Fruit fly (Drosophila melanogaster) whole organism, embryonic: Measurements from ENCODE around the gene RpL4.

Experiments
- Adf1 ChIP-seq: fragments of 200-800 bp; sonication (Bioruptor generic); IDR thresholded peaks from 2 replicates; pipeline ENCODE4 v1.3.6; 2022; ENCODE audit warnings: missing biosample characterization, missing genetic modification characterization
- Asciz ChIP-seq: fragments of 200-800 bp; sonication (Bioruptor generic); optimal IDR thresholded peaks from 2 replicates; lab custom pipeline; 2017; ENCODE audit warnings: missing biosample characterization, mild to moderate bottlenecking, missing genetic modification characterization, missing genetic modification reagents
- B-H1 ChIP-seq: fragments of 200-800 bp; sonication (Bioruptor generic); IDR thresholded peaks from 3 replicates; pipeline ENCODE4 v1.3.6; 2022; ENCODE audit warnings: missing biosample characterization, missing genetic modification characterization
- B-H2 ChIP-seq: fragments of 200-800 bp; sonication (Bioruptor generic); optimal IDR thresholded peaks from 2 replicates; lab custom pipeline; 2018; ENCODE audit warnings: missing biosample characterization, mild to moderate bottlenecking, missing genetic modification characterization
- CG10267 ChIP-seq: fragments of 200-800 bp; sonication (Bioruptor generic); optimal IDR thresholded peaks from 2 replicates; lab custom pipeline; 2018; ENCODE audit warnings: missing biosample characterization, mild to moderate bottlenecking, missing genetic modification characterization, moderate library complexity
- CG10979 ChIP-seq: fragments of 200-800 bp; sonication (Bioruptor generic); optimal IDR thresholded peaks from 2 replicates; lab custom pipeline; 2018; ENCODE audit warnings: missing biosample characterization, mild to moderate bottlenecking, missing genetic modification characterization, moderate library complexity
- CG12155 ChIP-seq: fragments of 200-800 bp; sonication (Bioruptor generic); optimal IDR thresholded peaks from 3 replicates; lab custom pipeline; 2016; ENCODE audit warnings: missing biosample characterization, missing genetic modification characterization
- CG12391 ChIP-seq: fragments of 200-800 bp; sonication (Bioruptor generic); optimal IDR thresholded peaks from 3 replicates; lab custom pipeline; 2018; ENCODE audit warnings: missing biosample characterization, mild to moderate bottlenecking, missing genetic modification characterization, moderate library complexity
- CG12744 ChIP-seq: fragments of 200-800 bp; sonication (Bioruptor generic); optimal IDR thresholded peaks from 2 replicates; lab custom pipeline; 2016; ENCODE audit warnings: missing biosample characterization, missing genetic modification characterization
- CG13894 ChIP-seq: fragments of 200-800 bp; sonication (Bioruptor generic); optimal IDR thresholded peaks from 3 replicates; lab custom pipeline; 2018; ENCODE audit warnings: missing biosample characterization, mild to moderate bottlenecking, missing genetic modification characterization, moderate library complexity
- CG14014 ChIP-seq: fragments of 200-800 bp; sonication (Bioruptor generic); IDR thresholded peaks from 2 replicates; pipeline ENCODE4 v1.3.6; 2022; ENCODE audit warnings: missing biosample characterization, missing genetic modification characterization
- CG14710 ChIP-seq: fragments of 200-800 bp; sonication (Bioruptor generic); optimal IDR thresholded peaks from 3 replicates; lab custom pipeline; 2019; ENCODE audit warnings: missing biosample characterization, mild to moderate bottlenecking, missing genetic modification characterization, moderate library complexity
- CG1603 ChIP-seq: fragments of 200-800 bp; sonication (Bioruptor generic); optimal IDR thresholded peaks from 2 replicates; lab custom pipeline; 2019; ENCODE audit warnings: missing biosample characterization, mild to moderate bottlenecking, missing genetic modification characterization, moderate library complexity
- CG2199 ChIP-seq: fragments of 200-800 bp; sonication (Bioruptor generic); IDR thresholded peaks from 3 replicates; pipeline ENCODE4 v1.3.6; 2022; ENCODE audit warnings: missing biosample characterization, missing genetic modification characterization
- CG3163 ChIP-seq: fragments of 200-800 bp; sonication (Bioruptor generic); optimal IDR thresholded peaks from 3 replicates; lab custom pipeline; 2016; ENCODE audit warnings: missing biosample characterization, missing genetic modification characterization
- CG3847 ChIP-seq: fragments of 200-800 bp; sonication (Bioruptor generic); IDR thresholded peaks from 2 replicates; pipeline ENCODE4 v1.3.6; 2022; ENCODE audit warnings: missing biosample characterization, missing genetic modification characterization
- CG3995 ChIP-seq: fragments of 200-800 bp; sonication (Bioruptor generic); optimal IDR thresholded peaks from 3 replicates; lab custom pipeline; 2016; ENCODE audit warnings: missing biosample characterization, missing genetic modification characterization
- CG4360 ChIP-seq: fragments of 200-800 bp; sonication (Bioruptor generic); IDR thresholded peaks from 2 replicates; pipeline ENCODE4 v1.3.6; 2022; ENCODE audit warnings: missing biosample characterization, missing genetic modification characterization
- CG4424 ChIP-seq: fragments of 200-800 bp; sonication (Bioruptor generic); optimal IDR thresholded peaks from 3 replicates; lab custom pipeline; 2016; ENCODE audit warnings: missing biosample characterization, missing genetic modification characterization
- CG5180 ChIP-seq: fragments of 200-800 bp; sonication (Bioruptor generic); optimal IDR thresholded peaks from 3 replicates; lab custom pipeline; 2017; ENCODE audit warnings: missing biosample characterization, missing genetic modification characterization, mild to moderate bottlenecking, moderate library complexity, missing genetic modification reagents
- CG6683 ChIP-seq: fragments of 200-800 bp; sonication (Bioruptor generic); optimal IDR thresholded peaks from 2 replicates; lab custom pipeline; 2017; ENCODE audit warnings: missing biosample characterization, mild to moderate bottlenecking, missing genetic modification characterization, missing genetic modification reagents
- CG7987 ChIP-seq: fragments of 200-800 bp; sonication (Bioruptor generic); optimal IDR thresholded peaks from 2 replicates; lab custom pipeline; 2018; ENCODE audit warnings: missing biosample characterization, mild to moderate bottlenecking, missing genetic modification characterization, moderate library complexity
- CG8290 ChIP-seq, 3 experiments: fragments of 200-800 bp; sonication (Bioruptor generic); optimal IDR thresholded peaks; 2 replicates each; lab custom pipeline; 2016 to 2019; ENCODE audit warnings: missing biosample characterization in 3 of 3, missing genetic modification characterization in 3 of 3, mild to moderate bottlenecking in 2 of 3, moderate library complexity in 1 of 3
- CoRest ChIP-seq: fragments of 200-800 bp; sonication (Bioruptor generic); optimal IDR thresholded peaks from 3 replicates; lab custom pipeline; 2018; ENCODE audit warnings: missing biosample characterization, mild to moderate bottlenecking, missing genetic modification characterization, moderate library complexity
- Dad ChIP-seq: fragments of 200-800 bp; sonication (Bioruptor generic); optimal IDR thresholded peaks from 3 replicates; lab custom pipeline; 2016; ENCODE audit warnings: missing biosample characterization, missing genetic modification characterization
- Dbx ChIP-seq: fragments of 200-800 bp; sonication (Bioruptor generic); IDR thresholded peaks from 3 replicates; pipeline ENCODE4 v1.3.6; 2022; ENCODE audit warnings: missing biosample characterization, missing genetic modification characterization
- Deaf1 ChIP-seq: fragments of 200-800 bp; optimal IDR thresholded peaks from 3 replicates; lab custom pipeline; 2019; ENCODE audit warnings: missing biosample characterization, mild to moderate bottlenecking, missing genetic modification characterization, moderate library complexity
- Hand ChIP-seq: fragments of 200-800 bp; sonication (Bioruptor generic); optimal IDR thresholded peaks from 2 replicates; lab custom pipeline; 2017; ENCODE audit warnings: mild to moderate bottlenecking, missing biosample characterization, missing genetic modification reagents, missing genetic modification characterization
- HmgZ ChIP-seq: fragments of 200-800 bp; sonication (Bioruptor generic); optimal IDR thresholded peaks from 2 replicates; lab custom pipeline; 2018; ENCODE audit warnings: missing biosample characterization, mild to moderate bottlenecking, missing genetic modification characterization
- MTF-1 ChIP-seq: fragments of 200-800 bp; sonication (Bioruptor generic); optimal IDR thresholded peaks from 2 replicates; lab custom pipeline; 2018; ENCODE audit warnings: missing biosample characterization, mild to moderate bottlenecking, missing genetic modification characterization, borderline replicate concordance
- Med ChIP-seq: fragments of 200-800 bp; sonication (Bioruptor generic); peaks from one replicate; lab custom pipeline; 2016; ENCODE audit warnings: missing biosample characterization, missing genetic modification characterization, mild to moderate bottlenecking, inconsistent platforms, moderate library complexity
- NC2β ChIP-seq: fragments of 200-800 bp; sonication (Bioruptor generic); optimal IDR thresholded peaks from 2 replicates; lab custom pipeline; 2016; ENCODE audit warnings: missing biosample characterization, missing genetic modification characterization
- Sry-β ChIP-seq: fragments of 200-800 bp; sonication (Bioruptor generic); optimal IDR thresholded peaks from 2 replicates; lab custom pipeline; 2018; ENCODE audit warnings: missing biosample characterization, mild to moderate bottlenecking, missing genetic modification characterization, moderate library complexity
- abd-A ChIP-seq: fragments of 200-800 bp; sonication (Bioruptor generic); optimal IDR thresholded peaks from 3 replicates; lab custom pipeline; 2019; ENCODE audit warnings: missing biosample characterization, mild to moderate bottlenecking, missing genetic modification characterization, moderate library complexity
- chinmo ChIP-seq: fragments of 200-800 bp; sonication (Bioruptor generic); IDR thresholded peaks from 4 replicates; pipeline ENCODE4 v1.3.6; 2022; ENCODE audit warnings: missing biosample characterization, missing genetic modification characterization; ENCODE audit not compliant: partially characterized antibody
- chm ChIP-seq: fragments of 200-800 bp; sonication (Bioruptor generic); IDR thresholded peaks from 2 replicates; pipeline ENCODE4 v1.3.6; 2022; ENCODE audit warnings: missing biosample characterization, missing genetic modification characterization
- chn ChIP-seq: fragments of 200-800 bp; sonication (Bioruptor generic); optimal IDR thresholded peaks from 2 replicates; lab custom pipeline; 2016; ENCODE audit warnings: missing biosample characterization, missing genetic modification characterization
- croc ChIP-seq: fragments of 200-800 bp; sonication (Bioruptor generic); conservative IDR thresholded peaks from 3 replicates; pipeline ENCODE4 v1.3.6; 2022; ENCODE audit warnings: missing biosample characterization, missing genetic modification characterization
- crol ChIP-seq: fragments of 200-800 bp; sonication (Bioruptor generic); IDR thresholded peaks from 2 replicates; pipeline ENCODE4 v1.3.6; 2022; ENCODE audit warnings: missing biosample characterization, missing genetic modification characterization
- disco-r ChIP-seq: fragments of 200-800 bp; sonication (Bioruptor generic); optimal IDR thresholded peaks from 2 replicates; lab custom pipeline; 2016; ENCODE audit warnings: missing biosample characterization, missing genetic modification characterization
- gro ChIP-seq: fragments of 200-800 bp; sonication (Bioruptor generic); optimal IDR thresholded peaks from 2 replicates; lab custom pipeline; 2016; ENCODE audit warnings: missing biosample characterization, missing genetic modification characterization
- jigr1 ChIP-seq: fragments of 200-800 bp; sonication (Bioruptor generic); IDR thresholded peaks from 3 replicates; pipeline ENCODE4 v1.3.6; 2022; ENCODE audit warnings: missing biosample characterization, missing genetic modification characterization
- jing ChIP-seq: fragments of 200-800 bp; sonication (Bioruptor generic); optimal IDR thresholded peaks from 2 replicates; lab custom pipeline; 2018; ENCODE audit warnings: missing biosample characterization, mild to moderate bottlenecking, missing genetic modification characterization
- oc ChIP-seq: fragments of 200-800 bp; sonication (Bioruptor generic); optimal IDR thresholded peaks from 2 replicates; lab custom pipeline; 2018; ENCODE audit warnings: missing biosample characterization, mild to moderate bottlenecking, missing genetic modification characterization, moderate library complexity
- psq ChIP-seq: fragments of 200-800 bp; sonication (Bioruptor generic); optimal IDR thresholded peaks from 2 replicates; lab custom pipeline; 2017; ENCODE audit warnings: missing biosample characterization, missing genetic modification characterization
- pum ChIP-seq: fragments of 200-800 bp; sonication (Bioruptor generic); optimal IDR thresholded peaks from 2 replicates; lab custom pipeline; 2016; ENCODE audit warnings: missing biosample characterization, missing genetic modification characterization
- ro ChIP-seq: fragments of 200-800 bp; sonication (Bioruptor generic); IDR thresholded peaks from 2 replicates; pipeline ENCODE4 v1.3.6; 2022; ENCODE audit warnings: missing biosample characterization, missing genetic modification characterization
- scrt ChIP-seq: fragments of 200-800 bp; sonication (Bioruptor generic); optimal IDR thresholded peaks from 2 replicates; lab custom pipeline; 2018; ENCODE audit warnings: missing biosample characterization, mild to moderate bottlenecking, missing genetic modification characterization, moderate library complexity
- yki ChIP-seq: fragments of >200 bp; optimal IDR thresholded peaks from 3 replicates; lab custom pipeline; 2018
- zen ChIP-seq: fragments of 200-800 bp; sonication (Bioruptor generic); optimal IDR thresholded peaks from 3 replicates; lab custom pipeline; 2018; ENCODE audit warnings: missing biosample characterization, mild to moderate bottlenecking, missing genetic modification characterization, moderate library complexity

The RpL4 gene

DNA sequence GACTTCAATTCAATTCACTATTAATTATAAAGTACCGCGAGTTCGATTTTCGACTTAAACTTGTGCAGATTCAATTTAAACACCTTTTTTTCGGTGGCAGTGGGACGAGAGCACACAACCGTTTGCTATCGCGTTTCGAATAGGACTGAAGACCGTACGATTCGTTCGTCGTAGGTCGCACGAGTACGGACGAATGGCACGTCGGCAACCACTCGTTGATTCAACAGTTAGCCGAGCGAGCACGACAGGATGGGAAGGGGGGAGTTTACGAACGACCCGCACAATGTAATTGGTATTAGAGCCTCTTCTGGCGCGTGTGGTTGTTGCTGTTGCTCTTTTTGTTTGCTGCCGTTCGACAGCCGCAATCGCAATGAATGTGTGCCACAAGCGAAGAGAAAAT is 16.9 kb upstream of the RpL4 start, which contains the start of gene CG34353:
CG34353 (minus strand) TSS at position 149 of the 400 bp plus-strand sequence.
- peak; percentile 98 for TF ChIP-seq scrt
- peak; percentile 80 for TF ChIP-seq jing (GFP tag; lab: Kevin White, UChicago)
- no peak for TF ChIP-seq chn
- TF ChIP-seq CG14710 (tag; lab: Kevin White, UChicago), result no peak
- TF ChIP-seq CG4424 (GFP tag; lab: Kevin White, UChicago), result no peak
- no peak for TF ChIP-seq CG8290 (GFP tag; optimal IDR thresholded peaks at IDR 0.05; lab: Kevin White, UChicago)
- peak in 1 of 2 experiments; percentile 72 for TF ChIP-seq CG8290 (tag; optimal IDR thresholded peaks at IDR 0.05; lab: Kevin White, UChicago)
- TF ChIP-seq CG4360, result peak; percentile 58
- TF ChIP-seq jigr1 (GFP tag; lab: Robert Waterston, UW), result no peak
- no peak for TF ChIP-seq CG3995 (GFP tag; lab: Kevin White, UChicago)
- peak; percentile 59 for TF ChIP-seq oc (tag; lab: Kevin White, UChicago)
- peak; percentile 34 for TF ChIP-seq gro (GFP tag; lab: Kevin White, UChicago)
- TF ChIP-seq disco-r (GFP tag; lab: Kevin White, UChicago), result no peak
- 0 out of 3 replicates have a peak, but pooled peaks have one; percentile 21 for TF ChIP-seq CG2199
- peak; percentile 14 for TF ChIP-seq CG13894
- peak; percentile 59 for TF ChIP-seq B-H2
- no peak for TF ChIP-seq CG1603 (tag; lab: Kevin White, UChicago)
- TF ChIP-seq CG10267 (tag; lab: Kevin White, UChicago), result no peak
- TF ChIP-seq Dbx (GFP tag; lab: Robert Waterston, UW), result no peak
- peak; percentile 70 for TF ChIP-seq CG12744 (GFP tag; lab: Kevin White, UChicago)
- TF ChIP-seq CG7987, result no peak
- TF ChIP-seq Dad (GFP tag; lab: Kevin White, UChicago), result no peak
- no peak for TF ChIP-seq CG10979
- TF ChIP-seq HmgZ, result peak; percentile 70
- peak; percentile 1 for TF ChIP-seq psq
- no peak for TF ChIP-seq croc
- TF ChIP-seq chm (GFP tag; lab: Robert Waterston, UW), result peak; percentile 64
- 0 out of 2 replicates have a peak, but pooled peaks have one; percentile 19 for TF ChIP-seq CG3847
- no peak for TF ChIP-seq ro (GFP tag; lab: Robert Waterston, UW)
- TF ChIP-seq NC2β (GFP tag; lab: Kevin White, UChicago), result no peak
- TF ChIP-seq zen (tag; lab: Kevin White, UChicago), result peak; percentile 13
- no peak for TF ChIP-seq yki (lab: Kevin White, UChicago)
- no peak for TF ChIP-seq CG6683 (GFP tag; lab: Kevin White, UChicago)
- peak; percentile 89; the same call in 3 of the 4 replicates for TF ChIP-seq chinmo
- no peak for TF ChIP-seq Asciz
- peak; percentile 99 for TF ChIP-seq CG3163 (GFP tag; lab: Kevin White, UChicago)
- TF ChIP-seq pum, result no peak
- peak; percentile 99 for TF ChIP-seq Deaf1 (tag; lab: Kevin White, UChicago)
- peak; percentile 4 for TF ChIP-seq CG5180 (GFP tag; lab: Kevin White, UChicago)
- TF ChIP-seq CG14014, result 0 out of 2 replicates have a peak, but pooled peaks have one; percentile 15
- TF ChIP-seq abd-A (tag; lab: Kevin White, UChicago), result peak; percentile 77
- no peak for TF ChIP-seq Sry-β
- TF ChIP-seq crol, result peak; percentile 97
- peak; percentile 67 for TF ChIP-seq Med (GFP tag; lab: Kevin White, UChicago)
- peak; percentile 4 for TF ChIP-seq CG12391
- TF ChIP-seq B-H1 (GFP tag; lab: Robert Waterston, UW), result no peak
- no peak for TF ChIP-seq Hand (GFP tag; lab: Kevin White, UChicago)
- peak; percentile 35; the same call in 1 of the 2 replicates for TF ChIP-seq Adf1 (GFP tag; lab: Robert Waterston, UW)
- TF ChIP-seq MTF-1 (GFP tag; lab: Kevin White, UChicago), result no peak
- TF ChIP-seq CG12155 (GFP tag; lab: Kevin White, UChicago), result peak; percentile 94
- TF ChIP-seq CoRest (tag; lab: Kevin White, UChicago), result peak; percentile 16
